Worm (Caenorhabditis elegans): ENCODE data around the gene F42G4.5.
"Not testable (repeated sequence)": the region's sequence is repeated elsewhere in the genome, so short reads cannot be mapped to it uniquely, and the experiment has no call there.

The F42G4.5 gene

ce11 chrII:13073102-13073501, at the start of gene F42G4.5:
Gene F42G4.5, plus strand, starts transcription at chrII:13073480.
- TF ChIP-seq W03F9.2 (tag; optimal IDR thresholded peaks at IDR 0.05) (no peak), dao-5 (tag; optimal IDR thresholded peaks at IDR 0.05) (no peak), him-1 (tag; optimal IDR thresholded peaks at IDR 0.05) (no peak)

ce11 chrII:13023518-13023917, 49.8 kb upstream of the F42G4.5 start:
- TF ChIP-seq him-1 (tag; optimal IDR thresholded peaks at IDR 0.05) (no peak), dao-5 (tag; optimal IDR thresholded peaks at IDR 0.05) (no peak), W03F9.2 (tag; optimal IDR thresholded peaks at IDR 0.05) (no peak)

DNA sequence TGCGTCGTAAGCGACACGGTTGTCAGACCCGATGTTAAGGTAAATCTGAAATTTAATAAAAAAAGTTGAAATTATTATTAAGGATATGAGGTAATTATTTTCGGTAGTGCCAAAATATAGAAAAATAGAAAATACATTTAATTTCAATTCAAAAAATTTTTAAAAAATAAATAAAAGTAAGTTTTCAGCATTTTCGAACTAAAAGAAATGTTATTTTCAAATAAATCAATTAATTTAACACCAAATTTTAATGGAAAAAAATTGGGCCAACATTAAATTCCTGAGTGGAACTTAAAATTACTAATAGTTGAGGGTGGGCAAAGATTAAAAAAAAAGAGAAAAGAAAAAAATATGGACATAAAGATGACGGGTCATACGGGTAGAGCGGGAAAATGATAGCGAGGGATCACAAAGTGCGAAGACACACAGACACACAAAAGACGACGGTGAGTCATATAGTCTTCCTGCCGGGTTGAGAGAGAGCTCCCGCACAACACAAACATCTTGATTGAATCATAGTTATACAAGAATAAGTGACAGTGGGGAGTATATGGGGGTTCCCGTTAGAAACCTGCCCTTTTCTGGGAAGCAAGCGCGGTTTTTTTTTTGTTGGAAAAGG, 47.4 kb upstream of the F42G4.5 start, which contains the start of gene max-2:
TSS of gene max-2 (minus strand) at position 51 of the 619 bp plus-strand sequence.
- TF ChIP-seq W03F9.2 (tag; optimal IDR thresholded peaks at IDR 0.05) (no peak), dao-5 (tag; optimal IDR thresholded peaks at IDR 0.05) (no peak), him-1 (tag; optimal IDR thresholded peaks at IDR 0.05) (no peak)

- no peak for TF ChIP-seq dao-5 (tag; optimal IDR thresholded peaks at IDR 0.05)
- no peak for TF ChIP-seq him-1 (tag; optimal IDR thresholded peaks at IDR 0.05)
- TF ChIP-seq W03F9.2 (tag; optimal IDR thresholded peaks at IDR 0.05): no peak
Observed at ce11 chrII:13029290-13030050, 43.8 kb upstream of the F42G4.5 start.

- TF ChIP-seq him-1 (tag; optimal IDR thresholded peaks at IDR 0.05): no peak
- TF ChIP-seq dao-5 (tag; optimal IDR thresholded peaks at IDR 0.05): no peak
- TF ChIP-seq W03F9.2 (tag; optimal IDR thresholded peaks at IDR 0.05): no peak
Observed at ce11 chrII:13030051-13030437, 43.2 kb upstream of the F42G4.5 start.

ce11 chrII:13030567-13031188, 42.6 kb upstream of the F42G4.5 start:
- TF ChIP-seq him-1 (tag; optimal IDR thresholded peaks at IDR 0.05) (no peak), dao-5 (tag; optimal IDR thresholded peaks at IDR 0.05) (no peak), W03F9.2 (tag; optimal IDR thresholded peaks at IDR 0.05) (peak; percentile 2)

DNA sequence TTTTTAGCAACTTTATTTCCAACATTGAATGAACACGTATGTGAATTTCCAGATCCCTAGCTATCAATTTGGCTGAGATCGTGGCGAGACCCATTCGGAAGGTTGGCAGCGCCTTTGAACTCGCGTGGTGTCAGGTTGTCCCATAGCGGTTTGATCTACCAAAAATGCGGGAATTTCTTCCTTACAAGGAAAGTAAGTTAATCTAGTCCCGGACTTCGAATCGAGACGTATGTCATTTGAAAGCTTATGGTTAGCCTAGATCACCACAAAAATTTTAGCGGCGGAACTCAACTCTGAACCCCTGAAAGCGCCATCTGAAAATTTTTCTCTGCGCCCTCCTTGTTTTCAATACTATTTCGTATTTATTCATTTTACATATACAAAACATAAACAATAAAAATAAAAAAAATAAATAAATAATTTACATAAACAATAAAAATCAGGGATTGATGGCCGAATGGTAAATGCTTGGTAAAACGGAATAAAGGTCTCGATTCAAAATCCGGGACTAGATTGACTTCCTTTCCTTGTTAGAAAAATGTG, 41.6 kb upstream of the F42G4.5 start, which contains the start of gene F18A11.2:
TSS of gene F18A11.2 (plus strand) at position 51 of the 543 bp plus-strand sequence.
- TF ChIP-seq him-1, W03F9.2, dao-5 (tag; optimal IDR thresholded peaks at IDR 0.05): not testable (repeated sequence)

DNA sequence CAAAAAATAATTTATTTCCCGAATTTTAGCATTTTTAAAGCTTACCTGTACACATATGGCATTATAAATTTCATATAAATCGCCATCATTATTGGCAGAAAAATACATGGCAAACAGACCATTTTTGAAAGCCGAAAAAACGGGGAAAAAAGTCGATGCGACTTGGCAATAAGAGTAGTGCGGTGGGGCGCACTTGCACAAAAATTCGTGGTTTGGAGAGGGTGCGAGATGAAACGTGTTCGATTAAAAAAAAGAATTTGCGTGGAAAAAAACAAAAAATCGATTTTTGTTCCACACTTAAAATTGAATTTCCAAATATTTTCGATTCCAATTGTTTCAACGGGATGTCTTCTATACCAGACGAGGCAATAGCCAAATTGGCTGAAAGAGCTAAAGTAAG, 36.6 kb upstream of the F42G4.5 start, which contains the start of gene F18A11.3:
TSS of gene F18A11.3 (minus strand) at position 125 of the 400 bp plus-strand sequence.
- TF ChIP-seq dao-5 (tag; optimal IDR thresholded peaks at IDR 0.05) (no peak), W03F9.2 (tag; optimal IDR thresholded peaks at IDR 0.05) (no peak), him-1 (tag; optimal IDR thresholded peaks at IDR 0.05) (no peak)

- not testable (repeated sequence) for TF ChIP-seq W03F9.2, him-1, dao-5 (tag; optimal IDR thresholded peaks at IDR 0.05)
Observed at ce11 chrII:13043433-13044054, 29.7 kb upstream of the F42G4.5 start, which contains the start of gene puf-6. Gene puf-6, minus strand, starts transcription at chrII:13043445.

DNA sequence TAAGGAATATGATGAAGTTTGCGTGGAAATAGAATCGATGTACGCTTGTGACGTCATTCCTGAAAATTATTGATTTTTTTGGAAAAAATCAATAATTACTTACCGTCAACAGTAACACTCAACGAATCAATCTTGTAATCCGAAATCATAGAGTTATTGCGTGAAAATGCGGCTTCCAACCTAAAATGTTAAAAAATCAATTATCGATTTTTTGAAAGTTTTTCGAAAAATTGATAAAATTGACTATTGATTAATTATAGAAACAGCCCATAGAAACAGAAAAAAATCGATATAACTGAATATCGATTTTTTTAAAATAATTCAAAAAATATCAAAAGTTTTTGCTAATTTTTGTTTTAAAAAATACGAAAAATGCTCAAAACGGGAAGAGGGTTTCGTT, 26.2 kb upstream of the F42G4.5 start, which contains the start of gene F42G4.7:
TSS of gene F42G4.7 (minus strand) at position 185 of the 400 bp plus-strand sequence.
- not testable (repeated sequence) for TF ChIP-seq W03F9.2, dao-5, him-1 (tag; optimal IDR thresholded peaks at IDR 0.05)

- not testable (repeated sequence) for TF ChIP-seq him-1, W03F9.2, dao-5 (tag; optimal IDR thresholded peaks at IDR 0.05)
Observed at ce11 chrII:13047609-13048008, 25.7 kb upstream of the F42G4.5 start, which contains the start of gene F42G4.2. Gene F42G4.2, plus strand, starts transcription at chrII:13047909.

DNA sequence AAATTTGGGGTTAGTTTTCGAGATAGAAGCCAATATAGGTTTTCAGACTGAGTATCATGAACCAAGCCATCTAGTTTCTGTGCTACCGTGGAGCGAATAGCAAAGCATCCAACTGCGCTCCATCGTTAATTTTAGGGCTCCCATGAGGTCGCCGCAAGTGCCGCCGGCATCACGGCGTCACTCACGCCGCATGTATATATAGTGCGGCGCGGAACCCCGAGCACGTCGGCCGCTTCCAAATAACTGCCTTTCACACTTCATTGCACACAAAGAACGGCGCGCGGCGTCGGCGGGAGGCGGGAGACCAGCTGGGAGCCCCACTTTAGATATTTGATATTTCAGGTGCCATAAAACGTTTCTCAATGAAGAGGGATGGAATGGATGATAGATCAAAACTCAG, 23.2 kb upstream of the F42G4.5 start:
- TF ChIP-seq dao-5 (tag; optimal IDR thresholded peaks at IDR 0.05) (no peak), W03F9.2 (tag; optimal IDR thresholded peaks at IDR 0.05) (no peak), him-1 (tag; optimal IDR thresholded peaks at IDR 0.05) (no peak)

DNA sequence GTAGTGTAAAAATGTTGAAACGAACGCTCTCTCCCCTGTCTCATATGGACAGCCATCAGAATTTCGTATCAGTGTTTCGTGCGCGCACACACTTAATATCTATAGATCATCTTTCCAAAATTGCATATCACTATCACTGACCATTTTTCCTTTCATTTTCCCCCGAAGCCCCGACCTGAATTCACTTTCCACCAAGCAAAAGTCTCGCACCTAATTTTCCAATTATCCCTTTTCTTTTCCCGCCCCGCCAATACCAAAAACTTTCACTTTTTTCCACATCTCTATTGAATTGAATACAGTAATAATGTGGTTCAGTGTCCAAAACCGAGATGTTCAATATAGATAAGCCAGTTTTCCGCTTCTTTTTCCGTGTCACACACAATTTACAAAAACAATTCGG, 19.8 kb upstream of the F42G4.5 start:
- no peak for TF ChIP-seq W03F9.2 (tag; optimal IDR thresholded peaks at IDR 0.05)
- no peak for TF ChIP-seq him-1 (tag; optimal IDR thresholded peaks at IDR 0.05)
- no peak for TF ChIP-seq dao-5 (tag; optimal IDR thresholded peaks at IDR 0.05)

Data from whole organism, L4/young adult.